Fruit fly (Drosophila melanogaster) whole organism, embryonic: ENCODE measurements around the gene Smvt.
A peak's percentile ranks its signal among the peaks of the same experiment; 100 is the strongest.

Experiments used
- Ada2b ChIP-seq: fragments of 200-800 bp; sonication (Bioruptor generic); IDR thresholded peaks from 2 replicates; pipeline ENCODE4 v1.3.6; 2022; ENCODE audit warnings: missing biosample characterization, missing genetic modification characterization
- B-H1 ChIP-seq: fragments of 200-800 bp; sonication (Bioruptor generic); IDR thresholded peaks from 3 replicates; pipeline ENCODE4 v1.3.6; 2022; ENCODE audit warnings: missing biosample characterization, missing genetic modification characterization
- BEAF-32 ChIP-seq: fragments of 200-800 bp; sonication (Bioruptor generic); optimal IDR thresholded peaks from 3 replicates; lab custom pipeline; 2017; ENCODE audit warnings: missing biosample characterization, missing genetic modification characterization, mild to moderate bottlenecking, moderate library complexity, missing genetic modification reagents
- BtbVII ChIP-seq: fragments of 200-800 bp; sonication (Bioruptor generic); optimal IDR thresholded peaks from 3 replicates; lab custom pipeline; 2017; ENCODE audit warnings: missing biosample characterization, mild to moderate bottlenecking, missing genetic modification characterization
- CG10462 ChIP-seq: fragments of 200-800 bp; sonication (Bioruptor generic); optimal IDR thresholded peaks from 2 replicates; lab custom pipeline; 2016; ENCODE audit warnings: missing biosample characterization, missing genetic modification characterization
- CG11696 ChIP-seq: fragments of 200-800 bp; sonication (Bioruptor generic); IDR thresholded peaks from 2 replicates; pipeline ENCODE4 v1.3.6; 2022; ENCODE audit warnings: missing biosample characterization, missing genetic modification characterization
- CG12942 ChIP-seq: fragments of 200-800 bp; sonication (Bioruptor generic); optimal IDR thresholded peaks from 3 replicates; lab custom pipeline; 2016; ENCODE audit warnings: missing biosample characterization, missing genetic modification characterization
- CG13775 ChIP-seq: fragments of 200-800 bp; sonication (Bioruptor generic); optimal IDR thresholded peaks from 3 replicates; lab custom pipeline; 2017; ENCODE audit warnings: missing biosample characterization, mild to moderate bottlenecking, missing genetic modification characterization
- CG15479 ChIP-seq: fragments of 200-800 bp; sonication (Bioruptor generic); optimal IDR thresholded peaks from 3 replicates; lab custom pipeline; 2019; ENCODE audit warnings: missing biosample characterization, mild to moderate bottlenecking, missing genetic modification characterization, moderate library complexity
- CG15696 ChIP-seq: fragments of 200-800 bp; sonication (Bioruptor generic); optimal IDR thresholded peaks from 2 replicates; lab custom pipeline; 2019; ENCODE audit warnings: missing biosample characterization, mild to moderate bottlenecking, missing genetic modification characterization, moderate library complexity
- CG17328 ChIP-seq: fragments of 200-800 bp; sonication (Bioruptor generic); IDR thresholded peaks from 2 replicates; pipeline ENCODE4 v1.3.6; 2022; ENCODE audit warnings: missing biosample characterization, missing genetic modification characterization
- CG17912 ChIP-seq: fragments of 200-800 bp; sonication (Bioruptor generic); optimal IDR thresholded peaks from 2 replicates; lab custom pipeline; 2018; ENCODE audit warnings: missing biosample characterization, mild to moderate bottlenecking, missing genetic modification characterization
- CG1792 ChIP-seq: fragments of 200-800 bp; sonication (Bioruptor generic); optimal IDR thresholded peaks from 2 replicates; lab custom pipeline; 2016; ENCODE audit warnings: missing biosample characterization, missing genetic modification characterization
- CG18599 ChIP-seq: fragments of 200-800 bp; sonication (Bioruptor generic); optimal IDR thresholded peaks from 3 replicates; lab custom pipeline; 2017; ENCODE audit warnings: missing biosample characterization, missing genetic modification characterization, mild to moderate bottlenecking, moderate library complexity, missing genetic modification reagents
- CG31441 ChIP-seq: fragments of 200-800 bp; sonication (Bioruptor generic); IDR thresholded peaks from 2 replicates; pipeline ENCODE4 v1.3.6; 2022; ENCODE audit warnings: missing biosample characterization, missing genetic modification characterization
- CG33557 ChIP-seq: fragments of 200-800 bp; sonication (Bioruptor generic); optimal IDR thresholded peaks from 2 replicates; lab custom pipeline; 2019; ENCODE audit warnings: missing biosample characterization, mild to moderate bottlenecking, missing genetic modification characterization, moderate library complexity
- CG3407 ChIP-seq: fragments of 200-800 bp; sonication (Bioruptor generic); optimal IDR thresholded peaks from 2 replicates; lab custom pipeline; 2018; ENCODE audit warnings: missing biosample characterization, mild to moderate bottlenecking, missing genetic modification characterization
- CG34224 ChIP-seq: fragments of 200-800 bp; sonication (Bioruptor generic); IDR thresholded peaks from 3 replicates; pipeline ENCODE4 v1.3.6; 2022; ENCODE audit warnings: missing biosample characterization, missing genetic modification characterization; ENCODE audit not compliant: partially characterized antibody
- CG3838 ChIP-seq: fragments of 200-800 bp; sonication (Bioruptor generic); optimal IDR thresholded peaks from 3 replicates; lab custom pipeline; 2016; ENCODE audit warnings: missing biosample characterization, missing genetic modification characterization
- CG7372 ChIP-seq: fragments of 200-800 bp; sonication (Bioruptor generic); IDR thresholded peaks from 2 replicates; pipeline ENCODE4 v1.3.6; 2022; ENCODE audit warnings: missing biosample characterization, missing genetic modification characterization
- CG7556 ChIP-seq: fragments of 200-800 bp; sonication (Bioruptor generic); optimal IDR thresholded peaks from 2 replicates; lab custom pipeline; 2017; ENCODE audit warnings: missing biosample characterization, mild to moderate bottlenecking, missing genetic modification characterization
- CG8290 ChIP-seq, 3 experiments: fragments of 200-800 bp; sonication (Bioruptor generic); optimal IDR thresholded peaks; 2 replicates each; lab custom pipeline; 2016 to 2019; ENCODE audit warnings: missing biosample characterization in 3 of 3, missing genetic modification characterization in 3 of 3, mild to moderate bottlenecking in 2 of 3, moderate library complexity in 1 of 3
- CG9876 ChIP-seq: fragments of 200-800 bp; sonication (Bioruptor generic); optimal IDR thresholded peaks from 2 replicates; lab custom pipeline; 2016; ENCODE audit warnings: missing biosample characterization, missing genetic modification characterization
- CHES-1-like ChIP-seq: fragments of 200-800 bp; sonication (Bioruptor generic); optimal IDR thresholded peaks from 2 replicates; lab custom pipeline; 2016; ENCODE audit warnings: missing biosample characterization, missing genetic modification characterization
- CkIIα-i1 ChIP-seq: fragments of 200-800 bp; sonication (Bioruptor generic); IDR thresholded peaks from 2 replicates; pipeline ENCODE4 v1.3.6; 2022; ENCODE audit warnings: missing biosample characterization, missing genetic modification characterization
- Dbx ChIP-seq: fragments of 200-800 bp; sonication (Bioruptor generic); IDR thresholded peaks from 3 replicates; pipeline ENCODE4 v1.3.6; 2022; ENCODE audit warnings: missing biosample characterization, missing genetic modification characterization
- HLH3B ChIP-seq: fragments of 200-800 bp; sonication (Bioruptor generic); IDR thresholded peaks from 2 replicates; pipeline ENCODE4 v1.3.6; 2022; ENCODE audit warnings: missing biosample characterization, missing genetic modification characterization
- Hmr ChIP-seq: fragments of 200-800 bp; sonication (Bioruptor generic); optimal IDR thresholded peaks from 3 replicates; lab custom pipeline; 2017; ENCODE audit warnings: mild to moderate bottlenecking, missing biosample characterization, missing genetic modification reagents, missing genetic modification characterization
- Hr51 ChIP-seq, 2 experiments: fragments of 200-800 bp; sonication (Bioruptor generic); optimal IDR thresholded peaks; 2 replicates in 1 of 2; 3 replicates in 1 of 2; lab custom pipeline; 2016 to 2018; ENCODE audit warnings: missing biosample characterization in 2 of 2, missing genetic modification characterization in 2 of 2, mild to moderate bottlenecking in 1 of 2, moderate library complexity in 1 of 2
- Rfx ChIP-seq: fragments of 200-800 bp; sonication (Bioruptor generic); IDR thresholded peaks from 2 replicates; pipeline ENCODE4 v1.3.6; 2022; ENCODE audit warnings: missing biosample characterization, missing genetic modification characterization
- Sox102F ChIP-seq: fragments of 200-800 bp; sonication (Bioruptor generic); optimal IDR thresholded peaks from 2 replicates; lab custom pipeline; 2018; ENCODE audit warnings: missing biosample characterization, mild to moderate bottlenecking, missing genetic modification characterization, moderate library complexity
- Stat92E ChIP-seq, 3 experiments: fragments of >200 bp in 2 of 3; fragments of 200-800 bp in 1 of 3; sonication (Bioruptor generic) in 1 of 3; optimal IDR thresholded peaks; 2 replicates each; lab custom pipeline; 2017 to 2019; ENCODE audit warnings: missing biosample characterization in 3 of 3, missing genetic modification characterization in 3 of 3, mild to moderate bottlenecking in 1 of 3, moderate library complexity in 1 of 3
- caup ChIP-seq: fragments of 200-800 bp; sonication (Bioruptor generic); optimal IDR thresholded peaks from 3 replicates; lab custom pipeline; 2017; ENCODE audit warnings: missing biosample characterization, mild to moderate bottlenecking, missing genetic modification characterization, moderate library complexity; ENCODE audit not compliant: severe bottlenecking
- chif ChIP-seq, 2 experiments: fragments of 200-800 bp; sonication (Bioruptor generic); optimal IDR thresholded peaks; 3 replicates each; lab custom pipeline; 2016; ENCODE audit warnings: missing biosample characterization in 2 of 2, missing genetic modification characterization in 2 of 2
- crc ChIP-seq: fragments of 200-800 bp; sonication (Bioruptor generic); optimal IDR thresholded peaks from 2 replicates; lab custom pipeline; 2016; ENCODE audit warnings: missing biosample characterization, missing genetic modification characterization
- cwo ChIP-seq: fragments of 200-800 bp; sonication (Bioruptor generic); optimal IDR thresholded peaks from 3 replicates; lab custom pipeline; 2017; ENCODE audit warnings: missing biosample characterization, missing genetic modification characterization, mild to moderate bottlenecking, moderate library complexity, missing genetic modification reagents
- esg ChIP-seq: fragments of 200-800 bp; sonication (Bioruptor generic); conservative IDR thresholded peaks from 2 replicates; pipeline ENCODE4 v1.3.6; 2022; ENCODE audit warnings: missing biosample characterization, missing genetic modification characterization
- exex ChIP-seq: fragments of 200-800 bp; sonication (Bioruptor generic); optimal IDR thresholded peaks from 4 replicates; lab custom pipeline; 2018; ENCODE audit warnings: missing biosample characterization, mild to moderate bottlenecking, missing genetic modification characterization, moderate library complexity
- gce ChIP-seq: fragments of 200-800 bp; sonication (Bioruptor generic); IDR thresholded peaks from 3 replicates; pipeline ENCODE4 v1.3.6; 2022; ENCODE audit warnings: missing biosample characterization, missing genetic modification characterization
- gsb-n ChIP-seq: fragments of 200-800 bp; sonication (Bioruptor generic); optimal IDR thresholded peaks from 3 replicates; lab custom pipeline; 2018; ENCODE audit warnings: missing biosample characterization, mild to moderate bottlenecking, missing genetic modification characterization
- insv ChIP-seq, 2 experiments: fragments of 200-800 bp; sonication (Bioruptor generic); optimal IDR thresholded peaks; 3 replicates each; lab custom pipeline; 2016 to 2018; ENCODE audit warnings: missing biosample characterization in 2 of 2, missing genetic modification characterization in 2 of 2
- lilli ChIP-seq: fragments of 200-800 bp; sonication (Bioruptor generic); optimal IDR thresholded peaks from 3 replicates; lab custom pipeline; 2016; ENCODE audit warnings: missing biosample characterization, missing genetic modification characterization
- sens ChIP-seq: fragments of 200-800 bp; sonication (Bioruptor generic); peaks from one replicate; lab custom pipeline; 2016; ENCODE audit warnings: missing biosample characterization, missing genetic modification characterization
- shn ChIP-seq: fragments of 200-800 bp; sonication (Bioruptor generic); optimal IDR thresholded peaks from 3 replicates; lab custom pipeline; 2016; ENCODE audit warnings: missing biosample characterization, missing genetic modification characterization
- so ChIP-seq: fragments of 200-800 bp; sonication (Bioruptor generic); IDR thresholded peaks from 3 replicates; pipeline ENCODE4 v1.3.6; 2022; ENCODE audit warnings: missing biosample characterization, missing genetic modification characterization
- stc ChIP-seq: fragments of 200-800 bp; sonication (Bioruptor generic); IDR thresholded peaks from 2 replicates; pipeline ENCODE4 v1.3.6; 2022; ENCODE audit warnings: missing biosample characterization, missing genetic modification characterization
- twi ChIP-seq: fragments of 200-800 bp; optimal IDR thresholded peaks from 2 replicates; lab custom pipeline; 2019; ENCODE audit warnings: missing biosample characterization, mild to moderate bottlenecking, missing genetic modification characterization, moderate library complexity
- usp ChIP-seq: fragments of >200 bp; optimal IDR thresholded peaks from 2 replicates; lab custom pipeline; 2017; ENCODE audit warnings: missing biosample characterization, missing genetic modification characterization
- wor ChIP-seq: fragments of 200-800 bp; sonication (Bioruptor generic); IDR thresholded peaks from 2 replicates; pipeline ENCODE4 v1.3.6; 2022; ENCODE audit warnings: missing biosample characterization, missing genetic modification characterization
- zfh2 ChIP-seq: fragments of 200-800 bp; sonication (Bioruptor generic); optimal IDR thresholded peaks from 2 replicates; lab custom pipeline; 2016; ENCODE audit warnings: missing biosample characterization, missing genetic modification characterization

Smvt gene

dm6 chr3R:31758587-31759167 is 2.7 kb downstream of the Smvt start, which contains the start of gene CG2187 (continued):
- TF ChIP-seq crc (GFP tag; lab: Kevin White, UChicago) (no peak), CG17912 (GFP tag; lab: Kevin White, UChicago) (no peak), Ada2b (no peak), Stat92E (GFP tag; optimal IDR thresholded peaks at IDR 0.05; lab: Kevin White, UChicago) (no peak), CG15696 (tag; lab: Kevin White, UChicago) (no peak), BEAF-32 (GFP tag; lab: Kevin White, UChicago) (no peak), CG34224 (GFP tag; lab: Robert Waterston, UW) (no peak), wor (GFP tag; lab: Robert Waterston, UW) (no peak), CHES-1-like (no peak), stc (GFP tag; lab: Robert Waterston, UW) (0 out of 2 replicates have a peak, but pooled peaks have one; percentile 17), BtbVII (peak; percentile 32), Hmr (GFP tag; lab: Kevin White, UChicago) (peak; percentile 17), usp (GFP tag; lab: Kevin White, UChicago) (no peak), CG3407 (peak; percentile 0), twi (tag; lab: Kevin White, UChicago) (no peak), esg (GFP tag; lab: Robert Waterston, UW) (no peak), CG12942 (no peak), Dbx (GFP tag; lab: Robert Waterston, UW) (peak; percentile 18; the same call in 1 of the 3 replicates), Hr51 (GFP tag; optimal IDR thresholded peaks at IDR 0.05; lab: Kevin White, UChicago) (no peak), lilli (GFP tag; lab: Kevin White, UChicago) (no peak), CG31441 (GFP tag; lab: Robert Waterston, UW) (no peak), CG9876 (no peak), HLH3B (GFP tag; lab: Robert Waterston, UW) (peak; percentile 22; the same call in 1 of the 2 replicates), B-H1 (GFP tag; lab: Robert Waterston, UW) (no peak), insv (GFP tag; optimal IDR thresholded peaks at IDR 0.05; lab: Kevin White, UChicago) (no peak), Rfx (GFP tag; lab: Robert Waterston, UW) (no peak), so (GFP tag; lab: Robert Waterston, UW) (0 out of 3 replicates have a peak, but pooled peaks have one; percentile 15), sens (GFP tag; lab: Kevin White, UChicago) (peak; percentile 36), CG7556 (GFP tag; lab: Kevin White, UChicago) (no peak), CG11696 (GFP tag; lab: Robert Waterston, UW) (no peak), zfh2 (no peak), CG8290 (GFP tag; optimal IDR thresholded peaks at IDR 0.05; lab: Kevin White, UChicago) (no peak), CG8290 (tag; optimal IDR thresholded peaks at IDR 0.05; lab: Kevin White, UChicago) (no peak), CG13775 (no peak), CG3838 (no peak), gce (GFP tag; lab: Robert Waterston, UW) (no peak), CG33557 (GFP tag; lab: Kevin White, UChicago) (no peak), CG17328 (GFP tag; lab: Robert Waterston, UW) (peak; percentile 20; the same call in 1 of the 2 replicates), CG15479 (GFP tag; lab: Kevin White, UChicago) (peak; percentile 27), cwo (GFP tag; lab: Kevin White, UChicago) (no peak), CG7372 (no peak), chif (GFP tag; optimal IDR thresholded peaks at IDR 0.05; lab: Kevin White, UChicago) (no peak), shn (GFP tag; lab: Kevin White, UChicago) (no peak), CG10462 (no peak), CG1792 (no peak), Sox102F (no peak), CkIIα-i1 (GFP tag; lab: Robert Waterston, UW) (no peak), exex (tag; lab: Kevin White, UChicago) (no peak), CG18599 (GFP tag; lab: Kevin White, UChicago) (peak; percentile 45), gsb-n (tag; lab: Kevin White, UChicago) (no peak), caup (GFP tag; lab: Kevin White, UChicago) (peak; percentile 16)
